Worm (Caenorhabditis elegans) whole organism, L4 larva: ENCODE data around the gene srx-95.
A peak's percentile ranks its signal among the peaks of the same experiment; 100 is the strongest.

Experiments
- F10B5.3 ChIP-seq: sonication (generic microtip); optimal IDR thresholded peaks from 2 replicates; lab custom pipeline; 2016; ENCODE audit warnings: mild to moderate bottlenecking, missing genetic modification characterization, missing compliant biosample characterization
- F26F4.8 ChIP-seq: fragments of 200-800 bp; sonication (Bioruptor generic); conservative IDR thresholded peaks from 2 replicates; pipeline ENCODE4 v1.3.6; 2022; ENCODE audit warnings: missing genetic modification characterization, missing compliant biosample characterization
- F37D6.2 ChIP-seq: sonication (generic microtip); optimal IDR thresholded peaks from 2 replicates; lab custom pipeline; 2016; ENCODE audit warnings: mild to moderate bottlenecking, missing genetic modification characterization, missing compliant biosample characterization
- F44E2.7 ChIP-seq: fragments of 200-800 bp; sonication (Bioruptor generic); IDR thresholded peaks from 2 replicates; pipeline ENCODE4 v2.1.2; 2022; ENCODE audit warnings: missing genetic modification characterization, missing compliant biosample characterization
- F49E8.2 ChIP-seq: sonication (generic microtip); optimal IDR thresholded peaks from 2 replicates; lab custom pipeline; 2016; ENCODE audit warnings: missing compliant biosample characterization, mild to moderate bottlenecking, missing genetic modification characterization, borderline replicate concordance
- T26A8.4 ChIP-seq: fragments of 200-800 bp; sonication (Bioruptor generic); IDR thresholded peaks from 2 replicates; pipeline ENCODE4 v1.3.6; 2022; ENCODE audit warnings: missing genetic modification characterization, missing compliant biosample characterization
- Y5F2A.4 ChIP-seq: fragments of 200-800 bp; sonication (Bioruptor generic); optimal IDR thresholded peaks from 2 replicates; lab custom pipeline; 2018; ENCODE audit warnings: mild to moderate bottlenecking, missing genetic modification characterization, missing compliant biosample characterization
- Y75B8A.6 ChIP-seq: fragments of 200-800 bp; sonication (Bioruptor generic); IDR thresholded peaks from 2 replicates; pipeline ENCODE4 v1.3.6; 2022; ENCODE audit warnings: missing genetic modification reagents, missing genetic modification characterization, missing compliant biosample characterization
- ama-1 ChIP-seq: fragments of 150-350 bp; optimal IDR thresholded peaks from 2 replicates; lab custom pipeline; 2014; ENCODE audit warnings: inconsistent platforms, mixed read lengths
- attf-4 ChIP-seq: sonication (generic microtip); optimal IDR thresholded peaks from 3 replicates; lab custom pipeline; 2017; ENCODE audit warnings: missing biosample characterization, missing genetic modification characterization
- ceh-20 ChIP-seq: fragments of 200-800 bp; sonication (Bioruptor generic); IDR thresholded peaks from 2 replicates; pipeline ENCODE4 v1.3.6; 2022; ENCODE audit warnings: missing genetic modification reagents, missing genetic modification characterization, missing compliant biosample characterization
- ceh-28 ChIP-seq: fragments of 150-350 bp; optimal IDR thresholded peaks from 2 replicates; lab custom pipeline; 2014; ENCODE audit warnings: missing biosample characterization, missing genetic modification reagents, missing genetic modification characterization
- ceh-44 ChIP-seq: fragments of 200-800 bp; sonication (Bioruptor generic); IDR thresholded peaks from 2 replicates; pipeline ENCODE4 v1.3.6; 2022; ENCODE audit warnings: missing genetic modification reagents, missing genetic modification characterization, missing compliant biosample characterization
- ces-1 ChIP-seq: fragments of 150-350 bp; sonication (generic microtip); optimal IDR thresholded peaks from 4 replicates; lab custom pipeline; 2014; ENCODE audit warnings: missing biosample characterization, missing genetic modification reagents, missing genetic modification characterization
- cey-2 ChIP-seq: sonication (generic microtip); optimal IDR thresholded peaks from 3 replicates; lab custom pipeline; 2017; ENCODE audit warnings: missing genetic modification characterization, mild to moderate bottlenecking, missing compliant biosample characterization, antibody characterized with exemption, borderline replicate concordance; ENCODE audit not compliant: insufficient read depth
- ctbp-1 ChIP-seq: fragments of 200-800 bp; sonication (Bioruptor generic); IDR thresholded peaks from 2 replicates; pipeline ENCODE4 v1.3.6; 2022; ENCODE audit warnings: missing genetic modification reagents, missing genetic modification characterization, missing compliant biosample characterization
- dmd-6 ChIP-seq: fragments of 200-800 bp; sonication (Bioruptor generic); IDR thresholded peaks from 2 replicates; pipeline ENCODE4 v1.3.6; 2022; ENCODE audit warnings: missing genetic modification reagents, missing genetic modification characterization, missing compliant biosample characterization
- egl-27 ChIP-seq: sonication (generic microtip); optimal IDR thresholded peaks from 3 replicates; lab custom pipeline; 2017; ENCODE audit warnings: missing biosample characterization, missing genetic modification reagents, missing genetic modification characterization
- egl-43 ChIP-seq: fragments of 200-800 bp; sonication (Bioruptor generic); IDR thresholded peaks from 2 replicates; pipeline ENCODE4 v1.3.6; 2022; ENCODE audit warnings: missing genetic modification reagents, missing genetic modification characterization, missing compliant biosample characterization
- fos-1 ChIP-seq: fragments of 150-350 bp; optimal IDR thresholded peaks from 2 replicates; lab custom pipeline; 2014; ENCODE audit warnings: missing biosample characterization, missing genetic modification characterization
- gei-8 ChIP-seq: fragments of 200-800 bp; sonication (Bioruptor generic); optimal IDR thresholded peaks from 2 replicates; lab custom pipeline; 2018; ENCODE audit warnings: mild to moderate bottlenecking, missing genetic modification characterization, missing compliant biosample characterization
- hif-1 ChIP-seq, 2 experiments: sonication (generic microtip); optimal IDR thresholded peaks; 2 replicates each; lab custom pipeline; 2016 to 2017; ENCODE audit warnings: missing compliant biosample characterization in 2 of 2, missing genetic modification characterization in 2 of 2, missing genetic modification reagents in 2 of 2, missing genotype in 2 of 2, mild to moderate bottlenecking in 1 of 2
- hlh-11 ChIP-seq: fragments of 200-800 bp; sonication (Bioruptor generic); optimal IDR thresholded peaks from 2 replicates; lab custom pipeline; 2018; ENCODE audit warnings: mild to moderate bottlenecking, missing genetic modification characterization, missing compliant biosample characterization
- hlh-30 ChIP-seq: sonication (generic microtip); optimal IDR thresholded peaks from 2 replicates; lab custom pipeline; 2017; ENCODE audit warnings: antibody characterized with exemption, mild to moderate bottlenecking, missing genetic modification characterization, missing compliant biosample characterization; ENCODE audit not compliant: insufficient read depth
- hmg-1.1 ChIP-seq: fragments of 200-800 bp; sonication (Bioruptor generic); IDR thresholded peaks from 2 replicates; pipeline ENCODE4 v1.3.6; 2022; ENCODE audit warnings: missing genetic modification reagents, missing genetic modification characterization, missing compliant biosample characterization
- jun-1 ChIP-seq: fragments of 150-350 bp; optimal IDR thresholded peaks from 2 replicates; lab custom pipeline; 2014; ENCODE audit warnings: missing biosample characterization, missing genetic modification reagents, missing genetic modification characterization
- lin-13 ChIP-seq: fragments of 150-350 bp; optimal IDR thresholded peaks from 2 replicates; lab custom pipeline; 2014; ENCODE audit warnings: missing biosample characterization, missing genetic modification reagents, missing genetic modification characterization
- lin-39 ChIP-seq: fragments of 150-350 bp; optimal IDR thresholded peaks from 2 replicates; lab custom pipeline; 2014; ENCODE audit warnings: missing biosample characterization, missing genetic modification reagents, missing genetic modification characterization
- lsy-2 ChIP-seq, 2 experiments: fragments of 150-350 bp in 1 of 2; sonication (generic microtip) in 1 of 2; optimal IDR thresholded peaks; 2 replicates each; lab custom pipeline; 2014 to 2017; ENCODE audit warnings: missing biosample characterization in 2 of 2, missing genetic modification characterization in 2 of 2
- madf-9 ChIP-seq: fragments of 200-800 bp; sonication (Bioruptor generic); conservative IDR thresholded peaks from 2 replicates; pipeline ENCODE4 v1.3.6; 2022; ENCODE audit warnings: missing genetic modification reagents, missing genetic modification characterization, missing compliant biosample characterization
- mdl-1 ChIP-seq, 2 experiments: fragments of 150-350 bp in 1 of 2; sonication (generic microtip) in 1 of 2; optimal IDR thresholded peaks; 2 replicates each; lab custom pipeline; 2014 to 2017; ENCODE audit warnings: missing biosample characterization in 2 of 2, missing genetic modification characterization in 2 of 2
- mep-1 ChIP-seq: fragments of 150-350 bp; sonication (generic microtip); optimal IDR thresholded peaks from 3 replicates; lab custom pipeline; 2014; ENCODE audit warnings: missing biosample characterization, missing genetic modification characterization
- mes-2 ChIP-seq: sonication (generic microtip); optimal IDR thresholded peaks from 2 replicates; lab custom pipeline; 2016; ENCODE audit warnings: missing genotype, mild to moderate bottlenecking, missing genetic modification characterization, missing compliant biosample characterization; ENCODE audit not compliant: poor library complexity, severe bottlenecking
- mxl-2 ChIP-seq: fragments of 200-800 bp; sonication (Bioruptor generic); conservative IDR thresholded peaks from 2 replicates; pipeline ENCODE4 v1.3.6; 2022; ENCODE audit warnings: missing genetic modification reagents, missing genetic modification characterization, missing compliant biosample characterization
- mxl-3 ChIP-seq: fragments of 200-800 bp; sonication (Bioruptor generic); optimal IDR thresholded peaks from 2 replicates; lab custom pipeline; 2018; ENCODE audit warnings: mild to moderate bottlenecking, missing genetic modification characterization, missing compliant biosample characterization
- nhr-25 ChIP-seq: sonication (generic microtip); optimal IDR thresholded peaks from 2 replicates; lab custom pipeline; 2017; ENCODE audit warnings: missing genetic modification characterization, mild to moderate bottlenecking, missing compliant biosample characterization, antibody characterized with exemption, moderate library complexity, borderline replicate concordance; ENCODE audit not compliant: insufficient read depth
- nhr-28 ChIP-seq: fragments of 150-350 bp; optimal IDR thresholded peaks from 2 replicates; lab custom pipeline; 2014; ENCODE audit warnings: missing biosample characterization, missing genetic modification characterization
- nhr-41 ChIP-seq: fragments of 200-800 bp; sonication (Bioruptor generic); IDR thresholded peaks from 2 replicates; pipeline ENCODE4 v1.3.6; 2022; ENCODE audit warnings: missing genetic modification reagents, missing genetic modification characterization, missing compliant biosample characterization
- nhr-77 ChIP-seq: fragments of 150-350 bp; optimal IDR thresholded peaks from 2 replicates; lab custom pipeline; 2014; ENCODE audit warnings: missing biosample characterization, missing genetic modification characterization
- pha-4 ChIP-seq, 2 experiments: fragments of 150-350 bp in 1 of 2; fragments of 200-800 bp in 1 of 2; sonication (Bioruptor generic) in 1 of 2; IDR thresholded peaks in 1 of 2; optimal IDR thresholded peaks in 1 of 2; 2 replicates each; pipeline versions ENCODE4 v1.3.6 to Lab custom; 2014 to 2022; ENCODE audit warnings: missing genetic modification characterization in 2 of 2, missing genetic modification reagents in 2 of 2, missing biosample characterization in 1 of 2, missing compliant biosample characterization in 1 of 2
- saeg-2 ChIP-seq: fragments of 200-800 bp; sonication (Bioruptor generic); IDR thresholded peaks from 2 replicates; pipeline ENCODE4 v1.3.6; 2022; ENCODE audit warnings: missing genetic modification reagents, missing genetic modification characterization, missing compliant biosample characterization
- skn-1 ChIP-seq: fragments of 150-350 bp; optimal IDR thresholded peaks from 2 replicates; lab custom pipeline; 2014; ENCODE audit warnings: missing biosample characterization, missing genetic modification characterization
- snpc-1.2 ChIP-seq: fragments of 200-800 bp; sonication (Bioruptor generic); IDR thresholded peaks from 2 replicates; pipeline ENCODE4 v1.3.6; 2022; ENCODE audit warnings: missing genetic modification reagents, missing genetic modification characterization, missing compliant biosample characterization
- snpc-4 ChIP-seq: fragments of 150-350 bp; optimal IDR thresholded peaks from 2 replicates; lab custom pipeline; 2014; ENCODE audit warnings: missing biosample characterization, missing genetic modification characterization
- spr-1 ChIP-seq: sonication (generic microtip); optimal IDR thresholded peaks from 2 replicates; lab custom pipeline; 2016; ENCODE audit warnings: mild to moderate bottlenecking, missing genetic modification characterization, missing compliant biosample characterization
- tra-1 ChIP-seq: fragments of 200-800 bp; sonication (Bioruptor generic); IDR thresholded peaks from 2 replicates; pipeline ENCODE4 v1.3.6; 2022; ENCODE audit warnings: missing genetic modification reagents, missing genetic modification characterization, missing compliant biosample characterization
- zag-1 ChIP-seq: fragments of 150-350 bp; optimal IDR thresholded peaks from 2 replicates; lab custom pipeline; 2014; ENCODE audit warnings: missing biosample characterization, missing genetic modification characterization
- zfp-3 ChIP-seq: fragments of 200-800 bp; sonication (Bioruptor generic); conservative IDR thresholded peaks from 2 replicates; pipeline ENCODE4 v1.3.6; 2022; ENCODE audit warnings: missing genetic modification reagents, missing genetic modification characterization, missing compliant biosample characterization
- zip-11 ChIP-seq: fragments of 200-800 bp; sonication (Bioruptor generic); IDR thresholded peaks from 2 replicates; pipeline ENCODE4 v1.3.6; 2022; ENCODE audit warnings: missing genetic modification characterization, missing compliant biosample characterization
- ztf-11 ChIP-seq: fragments of 150-350 bp; optimal IDR thresholded peaks from 2 replicates; lab custom pipeline; 2014; ENCODE audit warnings: missing biosample characterization, missing genetic modification characterization

The srx-95 gene

ce11 chrII:6782738-6783163, 28.2 kb upstream of the srx-95 start:
- peak; percentile 47 for TF ChIP-seq mes-2 (tag; lab: Kevin White, UChicago)
- TF ChIP-seq ceh-28, result peak; percentile 34
- TF ChIP-seq jun-1 (tag; lab: Kevin White, UChicago), result no peak
- no peak for TF ChIP-seq ces-1 (GFP tag; lab: Kevin White, UChicago)
- peak in 1 of 2 experiments; percentile 61 for TF ChIP-seq hif-1 (tag; optimal IDR thresholded peaks at IDR 0.05; lab: Kevin White, UChicago)
- no peak for TF ChIP-seq ama-1
- TF ChIP-seq egl-43 (GFP tag; lab: Robert Waterston, UW), result peak; percentile 58; the same call in 1 of the 2 replicates
- no peak for TF ChIP-seq egl-27 (tag; lab: Kevin White, UChicago)
- TF ChIP-seq zfp-3, result no peak
- TF ChIP-seq nhr-41 (GFP tag; lab: Robert Waterston, UW), result no peak
- peak; percentile 68 for TF ChIP-seq hmg-1.1
- no peak for TF ChIP-seq Y5F2A.4 (GFP tag; lab: Kevin White, UChicago)
- TF ChIP-seq fos-1 (tag; lab: Kevin White, UChicago), result no peak
- TF ChIP-seq nhr-77 (tag; lab: Kevin White, UChicago), result no peak
- TF ChIP-seq hlh-30 (tag; lab: Kevin White, UChicago), result peak; percentile 95
- TF ChIP-seq F44E2.7 (GFP tag; lab: Robert Waterston, UW), result no peak
- no peak for TF ChIP-seq gei-8 (GFP tag; lab: Kevin White, UChicago)
- TF ChIP-seq lsy-2 (tag; optimal IDR thresholded peaks at IDR 0.05; lab: Kevin White, UChicago), result peak; percentile 25 to 80
- 0 out of 2 replicates have a peak, but pooled peaks have one; percentile 33 for TF ChIP-seq tra-1 (GFP tag; lab: Robert Waterston, UW)
- 0 out of 2 replicates have a peak, but pooled peaks have one; percentile 23 for TF ChIP-seq madf-9 (GFP tag; lab: Robert Waterston, UW)
- TF ChIP-seq nhr-28 (tag; lab: Kevin White, UChicago), result peak; percentile 80
- TF ChIP-seq zag-1 (tag; lab: Kevin White, UChicago), result no peak
- no peak for TF ChIP-seq saeg-2 (GFP tag; lab: Robert Waterston, UW)
- TF ChIP-seq snpc-1.2 (GFP tag; lab: Robert Waterston, UW), result no peak
- TF ChIP-seq zip-11 (GFP tag; lab: Robert Waterston, UW), result no peak
- no peak for TF ChIP-seq Y75B8A.6 (GFP tag; lab: Robert Waterston, UW)
- TF ChIP-seq F49E8.2 (tag; lab: Kevin White, UChicago), result no peak
- no peak for TF ChIP-seq mdl-1 (tag; optimal IDR thresholded peaks at IDR 0.05; lab: Kevin White, UChicago)
- TF ChIP-seq F26F4.8, result no peak
- TF ChIP-seq snpc-4 (tag; lab: Kevin White, UChicago), result no peak
- peak; percentile 69 for TF ChIP-seq hlh-11
- TF ChIP-seq nhr-25 (tag; lab: Kevin White, UChicago), result peak; percentile 17
- peak; percentile 68 for TF ChIP-seq mep-1 (tag; lab: Kevin White, UChicago)
- TF ChIP-seq mxl-2 (GFP tag; lab: Robert Waterston, UW), result no peak
- TF ChIP-seq lin-39 (tag; lab: Kevin White, UChicago), result no peak
- peak; percentile 69 for TF ChIP-seq ctbp-1 (GFP tag; lab: Robert Waterston, UW)
- TF ChIP-seq T26A8.4 (GFP tag; lab: Robert Waterston, UW), result 0 out of 2 replicates have a peak, but pooled peaks have one; percentile 50
- no peak for TF ChIP-seq skn-1 (tag; lab: Kevin White, UChicago)
- TF ChIP-seq ztf-11 (tag; lab: Kevin White, UChicago), result no peak
- TF ChIP-seq dmd-6 (GFP tag; lab: Robert Waterston, UW), result peak; percentile 44
- peak; percentile 29 for TF ChIP-seq F37D6.2 (tag; lab: Kevin White, UChicago)
- no peak for TF ChIP-seq spr-1 (tag; lab: Kevin White, UChicago)
- no peak for TF ChIP-seq ceh-44 (GFP tag; lab: Robert Waterston, UW)
- TF ChIP-seq pha-4 (GFP tag; IDR thresholded peaks at IDR 0.05; lab: Robert Waterston, UW), result no peak
- TF ChIP-seq pha-4 (tag; optimal IDR thresholded peaks at IDR 0.05; lab: Kevin White, UChicago), result peak; percentile 50
- no peak for TF ChIP-seq F10B5.3 (tag; lab: Kevin White, UChicago)
- TF ChIP-seq cey-2, result no peak
- TF ChIP-seq ceh-20, result peak; percentile 77
- peak; percentile 75 for TF ChIP-seq mxl-3 (GFP tag; lab: Kevin White, UChicago)
- peak; percentile 40 for TF ChIP-seq lin-13 (GFP tag; lab: Kevin White, UChicago)
- no peak for TF ChIP-seq attf-4 (tag; lab: Kevin White, UChicago)
